Worm (Caenorhabditis elegans) whole organism, L2 larva: ENCODE results near the gene cutl-2.

Experiments used
- R02D3.7 ChIP-seq: fragments of 150-350 bp; optimal IDR thresholded peaks from 2 replicates; lab custom pipeline; 2014; ENCODE audit warnings: missing biosample characterization, missing genetic modification characterization
- aly-2 ChIP-seq: fragments of 150-350 bp; optimal IDR thresholded peaks from 2 replicates; lab custom pipeline; 2014; ENCODE audit warnings: missing biosample characterization, missing genetic modification characterization
- nhr-11 ChIP-seq: fragments of 150-350 bp; optimal IDR thresholded peaks from 2 replicates; lab custom pipeline; 2014; ENCODE audit warnings: missing biosample characterization, missing genetic modification characterization
- sma-9 ChIP-seq, 2 experiments: fragments of 150-350 bp in 1 of 2; sonication (generic microtip) in 1 of 2; optimal IDR thresholded peaks; 2 replicates each; lab custom pipeline; 2014 to 2016; ENCODE audit warnings: missing genetic modification characterization in 2 of 2, mild to moderate bottlenecking in 1 of 2, missing biosample characterization in 1 of 2, missing compliant biosample characterization in 1 of 2, missing genetic modification reagents in 1 of 2, moderate library complexity in 1 of 2
- unc-39 ChIP-seq: fragments of 150-350 bp; optimal IDR thresholded peaks from 2 replicates; lab custom pipeline; 2014; ENCODE audit warnings: missing biosample characterization, missing genetic modification characterization
- unc-62 ChIP-seq: fragments of 150-350 bp; optimal IDR thresholded peaks from 2 replicates; lab custom pipeline; 2014; ENCODE audit warnings: missing biosample characterization, missing genetic modification reagents, missing genetic modification characterization

DNA sequence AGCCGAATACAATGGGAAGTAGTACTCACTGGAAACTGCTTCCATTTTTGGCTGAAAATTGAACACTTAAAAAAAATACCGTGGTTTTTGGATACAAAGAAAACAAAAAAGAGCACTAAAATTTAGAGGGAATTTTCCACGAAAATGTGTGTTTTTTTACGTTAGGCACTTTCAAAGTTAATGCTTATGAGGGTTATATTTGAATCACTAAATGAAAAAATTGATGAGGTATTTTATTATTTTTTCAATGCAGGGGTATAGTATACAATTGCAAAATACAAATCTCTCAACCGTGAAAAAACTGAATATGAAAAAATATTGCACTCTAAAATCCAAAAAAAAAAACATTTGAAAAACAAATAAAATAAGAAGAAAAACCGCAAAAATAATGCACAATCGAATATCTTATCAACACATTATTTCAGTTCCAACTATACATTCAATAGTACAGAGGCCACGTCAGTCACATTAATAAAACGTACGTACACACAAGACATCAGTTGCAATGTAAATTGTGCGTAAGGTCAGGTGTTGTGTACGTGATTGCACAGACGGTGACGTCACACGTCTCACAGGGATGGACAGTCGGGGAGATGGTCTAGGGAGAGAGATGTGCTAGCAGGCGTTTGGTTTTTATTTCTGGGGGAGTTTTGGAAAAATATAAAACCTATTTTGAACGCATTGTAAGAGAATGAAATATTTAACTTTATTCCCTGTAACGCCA is 45.5 kb upstream of the cutl-2 start, which contains the start of gene aqp-10:
- TF ChIP-seq unc-62 (GFP tag; lab: Kevin White, UChicago) = no peak
- TF ChIP-seq nhr-11 (tag; lab: Kevin White, UChicago) = no peak
- no peak for TF ChIP-seq aly-2 (tag; lab: Kevin White, UChicago)
- peak; percentile 71 for TF ChIP-seq sma-9 (GFP tag; optimal IDR thresholded peaks at IDR 0.05; lab: Kevin White, UChicago)
- no peak for TF ChIP-seq sma-9 (tag; optimal IDR thresholded peaks at IDR 0.05; lab: Kevin White, UChicago)
- no peak for TF ChIP-seq R02D3.7
- no peak for TF ChIP-seq unc-39 (tag; lab: Kevin White, UChicago)
